Worm (Caenorhabditis elegans): ENCODE results near the gene ire-1.
A peak's percentile ranks its signal among the peaks of the same experiment; 100 is the strongest.

ire-1 gene

ce11 chrII:8075324-8075810, 49.3 kb downstream of the ire-1 start, which contains the start of gene K02C4.2 (continued):
- TF ChIP-seq lin-11 (tag; optimal IDR thresholded peaks at IDR 0.05) = peak; percentile 49
- TF ChIP-seq unc-55 (GFP tag; optimal IDR thresholded peaks at IDR 0.05) = no peak
- TF ChIP-seq pag-3 (tag; optimal IDR thresholded peaks at IDR 0.05; ENCODE audit: borderline replicate concordance) = no peak
- TF ChIP-seq mec-3 (tag; optimal IDR thresholded peaks at IDR 0.05; ENCODE audit: borderline replicate concordance) = no peak
- no peak for TF ChIP-seq sox-2 (GFP tag; IDR thresholded peaks at IDR 0.05)
- TF ChIP-seq ref-2 (tag; optimal IDR thresholded peaks at IDR 0.05) = peak; percentile 59
- TF ChIP-seq nhr-232 (tag; optimal IDR thresholded peaks at IDR 0.05) = peak; percentile 64
- TF ChIP-seq nfya-1 (tag; optimal IDR thresholded peaks at IDR 0.05) = peak; percentile 51
- TF ChIP-seq npax-4 (tag; optimal IDR thresholded peaks at IDR 0.05) = peak; percentile 18
- peak; percentile 67 for TF ChIP-seq ztf-16 (tag; optimal IDR thresholded peaks at IDR 0.05)
- TF ChIP-seq ceh-48 (tag; optimal IDR thresholded peaks at IDR 0.05) = peak; percentile 17
- no peak for TF ChIP-seq F13H6.1 (tag; optimal IDR thresholded peaks at IDR 0.05)
- TF ChIP-seq fkh-6 (tag; optimal IDR thresholded peaks at IDR 0.05) = peak; percentile 46
- peak; percentile 40 for TF ChIP-seq ttx-3 (tag; optimal IDR thresholded peaks at IDR 0.05)
- no peak for TF ChIP-seq pax-1 (tag; optimal IDR thresholded peaks at IDR 0.05)
- TF ChIP-seq ceh-6 (GFP tag; optimal IDR thresholded peaks at IDR 0.05) = peak; percentile 78

- TF ChIP-seq ceh-9 (tag; optimal IDR thresholded peaks at IDR 0.05) (no peak), unc-3 (GFP tag; conservative IDR thresholded peaks at IDR 0.05) (no peak), unc-3 (tag; optimal IDR thresholded peaks at IDR 0.05) (no peak), ref-2 (tag; optimal IDR thresholded peaks at IDR 0.05) (no peak), Y22D7AL.16 (tag; optimal IDR thresholded peaks at IDR 0.05) (no peak), sox-2 (GFP tag; IDR thresholded peaks at IDR 0.05) (no peak), unc-42 (tag; optimal IDR thresholded peaks at IDR 0.05) (no peak), ttx-3 (tag; optimal IDR thresholded peaks at IDR 0.05) (no peak), F13H6.1 (tag; optimal IDR thresholded peaks at IDR 0.05) (no peak), K09A11.1 (tag; optimal IDR thresholded peaks at IDR 0.05; ENCODE audit: insufficient read depth) (no peak), ceh-34 (tag; optimal IDR thresholded peaks at IDR 0.05) (no peak), ceh-24 (tag; optimal IDR thresholded peaks at IDR 0.05) (no peak), hlh-6 (tag; optimal IDR thresholded peaks at IDR 0.05) (no peak), tbx-7 (tag; optimal IDR thresholded peaks at IDR 0.05) (no peak), ceh-6 (GFP tag; optimal IDR thresholded peaks at IDR 0.05) (no peak), tbx-2 (tag; optimal IDR thresholded peaks at IDR 0.05) (no peak)
Observed at ce11 chrII:8074058-8074457, 50.7 kb downstream of the ire-1 start.

ce11 chrII:8073222-8073621, 51.5 kb downstream of the ire-1 start, which contains the start of gene gpcp-2:
gpcp-2 (minus strand) TSS chrII:8073374.
- TF ChIP-seq F13H6.1 (tag; optimal IDR thresholded peaks at IDR 0.05) (no peak), elt-2 (tag; optimal IDR thresholded peaks at IDR 0.05) (peak; percentile 24), hlh-13 (GFP tag; optimal IDR thresholded peaks at IDR 0.05) (no peak), tbx-7 (tag; optimal IDR thresholded peaks at IDR 0.05) (no peak), mec-3 (tag; optimal IDR thresholded peaks at IDR 0.05; ENCODE audit: borderline replicate concordance) (no peak), ceh-30 (tag; optimal IDR thresholded peaks at IDR 0.05) (no peak)

ce11 chrII:8071801-8072544, 52.7 kb downstream of the ire-1 start:
- TF ChIP-seq hlh-30 (tag; optimal IDR thresholded peaks at IDR 0.05; ENCODE audit: insufficient read depth) (peak; percentile 85), ceh-34 (tag; optimal IDR thresholded peaks at IDR 0.05) (peak; percentile 84), unc-55 (GFP tag; optimal IDR thresholded peaks at IDR 0.05) (peak; percentile 86), Y22D7AL.16 (tag; optimal IDR thresholded peaks at IDR 0.05) (no peak), ceh-31 (tag; optimal IDR thresholded peaks at IDR 0.05) (no peak), ceh-48 (tag; optimal IDR thresholded peaks at IDR 0.05) (peak; percentile 42), unc-42 (tag; optimal IDR thresholded peaks at IDR 0.05) (peak; percentile 33), ceh-18 (tag; optimal IDR thresholded peaks at IDR 0.05) (peak; percentile 17), nfya-1 (tag; optimal IDR thresholded peaks at IDR 0.05) (peak; percentile 1), ceh-19 (GFP tag; optimal IDR thresholded peaks at IDR 0.05) (peak; percentile 40)
